Worm (Caenorhabditis elegans) whole organism, L3 larva: Measurements from ENCODE around the gene T12A2.3.
A peak's percentile ranks its signal among the peaks of the same experiment; 100 is the strongest.

Experiments used
- R02D3.7 ChIP-seq: fragments of 150-350 bp; optimal IDR thresholded peaks from 2 replicates; lab custom pipeline; 2014; ENCODE audit warnings: missing biosample characterization, missing genetic modification characterization
- aly-2 ChIP-seq: fragments of 150-350 bp; optimal IDR thresholded peaks from 2 replicates; lab custom pipeline; 2014; ENCODE audit warnings: missing biosample characterization, missing genetic modification characterization
- ceh-9 ChIP-seq: sonication (generic microtip); optimal IDR thresholded peaks from 2 replicates; lab custom pipeline; 2018; ENCODE audit warnings: missing biosample characterization, missing genetic modification characterization
- daf-12 ChIP-seq: fragments of 150-350 bp; optimal IDR thresholded peaks from 2 replicates; lab custom pipeline; 2014; ENCODE audit warnings: missing biosample characterization, missing genetic modification reagents, missing genetic modification characterization
- egl-5 ChIP-seq: fragments of 150-350 bp; optimal IDR thresholded peaks from 2 replicates; lab custom pipeline; 2017; ENCODE audit warnings: missing biosample characterization, missing genetic modification reagents, missing genetic modification characterization, inconsistent platforms
- elt-1 ChIP-seq: fragments of 150-350 bp; optimal IDR thresholded peaks from 2 replicates; lab custom pipeline; 2014; ENCODE audit warnings: missing biosample characterization, missing genetic modification characterization
- elt-2 ChIP-seq: sonication (generic microtip); optimal IDR thresholded peaks from 2 replicates; lab custom pipeline; 2016; ENCODE audit warnings: missing genetic modification reagents, mild to moderate bottlenecking, missing genetic modification characterization, missing compliant biosample characterization
- elt-3 ChIP-seq, 3 experiments: fragments of 150-350 bp in 1 of 3; sonication (generic microtip) in 2 of 3; optimal IDR thresholded peaks; 2 replicates in 2 of 3; 4 replicates in 1 of 3; lab custom pipeline; 2014 to 2017; ENCODE audit warnings: missing biosample characterization in 3 of 3, missing genetic modification characterization in 3 of 3
- eor-1 ChIP-seq, 2 experiments: fragments of 150-350 bp; optimal IDR thresholded peaks; 2 replicates each; lab custom pipeline; 2014 to 2018; ENCODE audit warnings: missing biosample characterization in 2 of 2, missing genetic modification characterization in 2 of 2
- fkh-2 ChIP-seq: fragments of 150-350 bp; optimal IDR thresholded peaks from 2 replicates; lab custom pipeline; 2014; ENCODE audit warnings: missing biosample characterization, missing genetic modification reagents, missing genetic modification characterization
- fos-1 ChIP-seq: fragments of 150-350 bp; optimal IDR thresholded peaks from 2 replicates; lab custom pipeline; 2014; ENCODE audit warnings: missing biosample characterization, missing genetic modification characterization
- hmg-11 ChIP-seq: sonication (generic microtip); optimal IDR thresholded peaks from 2 replicates; lab custom pipeline; 2016; ENCODE audit warnings: missing genetic modification characterization, missing compliant biosample characterization
- jun-1 ChIP-seq: fragments of 150-350 bp; optimal IDR thresholded peaks from 2 replicates; lab custom pipeline; 2014; ENCODE audit warnings: missing biosample characterization, missing genetic modification reagents, missing genetic modification characterization
- lin-39 ChIP-seq: fragments of 150-350 bp; optimal IDR thresholded peaks from 2 replicates; lab custom pipeline; 2018; ENCODE audit warnings: missing biosample characterization, missing genetic modification reagents, missing genetic modification characterization
- lsy-12 ChIP-seq: sonication (generic microtip); optimal IDR thresholded peaks from 2 replicates; lab custom pipeline; 2016; ENCODE audit warnings: mild to moderate bottlenecking, missing genetic modification characterization, missing compliant biosample characterization
- mdl-1 ChIP-seq: fragments of 150-350 bp; optimal IDR thresholded peaks from 2 replicates; lab custom pipeline; 2014; ENCODE audit warnings: missing biosample characterization, missing genetic modification characterization
- mml-1 ChIP-seq: fragments of 150-350 bp; sonication (generic microtip); optimal IDR thresholded peaks from 3 replicates; lab custom pipeline; 2014; ENCODE audit warnings: missing biosample characterization, missing genetic modification characterization
- nfya-1 ChIP-seq: sonication (generic microtip); optimal IDR thresholded peaks from 2 replicates; lab custom pipeline; 2017; ENCODE audit warnings: missing genetic modification characterization, mild to moderate bottlenecking, missing compliant biosample characterization, antibody characterized with exemption, moderate library complexity; ENCODE audit not compliant: insufficient read depth
- nhr-11 ChIP-seq: fragments of 150-350 bp; optimal IDR thresholded peaks from 2 replicates; lab custom pipeline; 2014; ENCODE audit warnings: missing biosample characterization, missing genetic modification characterization
- nhr-12 ChIP-seq: fragments of 150-350 bp; optimal IDR thresholded peaks from 2 replicates; lab custom pipeline; 2014; ENCODE audit warnings: missing biosample characterization, missing genetic modification characterization
- nhr-23 ChIP-seq: fragments of 150-350 bp; optimal IDR thresholded peaks from 2 replicates; lab custom pipeline; 2014; ENCODE audit warnings: missing biosample characterization, missing genetic modification reagents, missing genetic modification characterization
- nhr-237 ChIP-seq: fragments of 150-350 bp; optimal IDR thresholded peaks from 2 replicates; lab custom pipeline; 2014; ENCODE audit warnings: missing biosample characterization, missing genetic modification characterization
- nhr-25 ChIP-seq: sonication (generic microtip); optimal IDR thresholded peaks from 2 replicates; lab custom pipeline; 2017; ENCODE audit warnings: missing biosample characterization, missing genetic modification characterization
- nhr-28 ChIP-seq: fragments of 150-350 bp; optimal IDR thresholded peaks from 2 replicates; lab custom pipeline; 2014; ENCODE audit warnings: missing biosample characterization, missing genetic modification characterization
- nhr-43 ChIP-seq: sonication (generic microtip); optimal IDR thresholded peaks from 2 replicates; lab custom pipeline; 2016; ENCODE audit warnings: mild to moderate bottlenecking, missing genetic modification characterization, missing compliant biosample characterization; ENCODE audit not compliant: poor library complexity, severe bottlenecking
- nhr-77 ChIP-seq: fragments of 150-350 bp; optimal IDR thresholded peaks from 2 replicates; lab custom pipeline; 2014; ENCODE audit warnings: missing biosample characterization, missing genetic modification characterization
- pha-4 ChIP-seq: fragments of 150-350 bp; optimal IDR thresholded peaks from 2 replicates; lab custom pipeline; 2014; ENCODE audit warnings: missing biosample characterization, missing genetic modification reagents, missing genetic modification characterization
- pqm-1 ChIP-seq: fragments of 150-350 bp; optimal IDR thresholded peaks from 2 replicates; lab custom pipeline; 2017; ENCODE audit warnings: missing biosample characterization, missing genetic modification characterization, inconsistent platforms
- skn-1 ChIP-seq: fragments of 150-350 bp; optimal IDR thresholded peaks from 2 replicates; lab custom pipeline; 2014; ENCODE audit warnings: missing biosample characterization, missing genetic modification characterization
- tbx-2 ChIP-seq: sonication (generic microtip); optimal IDR thresholded peaks from 2 replicates; lab custom pipeline; 2016; ENCODE audit warnings: mild to moderate bottlenecking, missing genetic modification characterization, missing compliant biosample characterization
- unc-39 ChIP-seq: sonication (generic microtip); optimal IDR thresholded peaks from 4 replicates; lab custom pipeline; 2017; ENCODE audit warnings: missing biosample characterization, missing genetic modification characterization

T12A2.3 gene

ce11 chrIII:6216833-6217466 lies 23.7 kb upstream of the T12A2.3 start, which contains the start of gene hot-4:
Gene hot-4, plus strand, starts transcription at chrIII:6217416.
- no peak for TF ChIP-seq unc-39 (tag; lab: Kevin White, UChicago)
- no peak for TF ChIP-seq mdl-1 (tag; lab: Kevin White, UChicago)
- TF ChIP-seq mml-1 (tag; lab: Kevin White, UChicago): no peak
- TF ChIP-seq R02D3.7 (tag; lab: Kevin White, UChicago): no peak
- no peak for TF ChIP-seq skn-1 (tag; lab: Kevin White, UChicago)
- no peak for TF ChIP-seq pqm-1 (tag; lab: Kevin White, UChicago)
- no peak for TF ChIP-seq eor-1 (tag; optimal IDR thresholded peaks at IDR 0.05; lab: Kevin White, UChicago)
- TF ChIP-seq hmg-11 (tag; lab: Kevin White, UChicago): no peak
- TF ChIP-seq, all 47 proteins: peak for 0

- TF ChIP-seq hmg-11 (tag; lab: Kevin White, UChicago): no peak
- TF ChIP-seq nhr-12 (tag; lab: Kevin White, UChicago): no peak
- no peak for TF ChIP-seq jun-1
- TF ChIP-seq skn-1 (tag; lab: Kevin White, UChicago): no peak
- no peak for TF ChIP-seq nhr-11
- no peak for TF ChIP-seq nhr-237 (tag; lab: Kevin White, UChicago)
- TF ChIP-seq elt-1 (tag; lab: Kevin White, UChicago): no peak
- TF ChIP-seq lsy-12: no peak
- TF ChIP-seq daf-12 (tag; lab: Kevin White, UChicago): no peak
- no peak for TF ChIP-seq fos-1 (tag; lab: Kevin White, UChicago)
Measured at ce11 chrIII:6221403-6221802, 19.2 kb upstream of the T12A2.3 start.

- TF ChIP-seq tbx-2 (no peak), elt-2 (tag; lab: Kevin White, UChicago) (no peak), nhr-23 (no peak), nhr-77 (tag; lab: Kevin White, UChicago) (no peak), elt-3 (tag; optimal IDR thresholded peaks at IDR 0.05; lab: Kevin White, UChicago) (no peak), aly-2 (tag; lab: Kevin White, UChicago) (no peak), ceh-9 (tag; lab: Kevin White, UChicago) (no peak), mml-1 (tag; lab: Kevin White, UChicago) (no peak), skn-1 (tag; lab: Kevin White, UChicago) (no peak), lsy-12 (no peak), fkh-2 (tag; lab: Kevin White, UChicago) (no peak), egl-5 (tag; lab: Kevin White, UChicago) (no peak), nfya-1 (tag; lab: Kevin White, UChicago) (no peak), nhr-25 (tag; lab: Kevin White, UChicago) (no peak)
Measured at ce11 chrIII:6230870-6231269, 9.8 kb upstream of the T12A2.3 start, which contains the start of gene esyt-2. Gene esyt-2, minus strand, starts transcription at chrIII:6230970.

- TF ChIP-seq jun-1: peak; percentile 33
- peak; percentile 14 for TF ChIP-seq nfya-1 (tag; lab: Kevin White, UChicago)
- no peak for TF ChIP-seq fkh-2 (tag; lab: Kevin White, UChicago)
- TF ChIP-seq nhr-28: no peak
- TF ChIP-seq pha-4 (tag; lab: Kevin White, UChicago): peak; percentile 87
- peak; percentile 4 for TF ChIP-seq nhr-25 (tag; lab: Kevin White, UChicago)
- TF ChIP-seq elt-2 (tag; lab: Kevin White, UChicago): peak; percentile 95
- TF ChIP-seq pqm-1 (tag; lab: Kevin White, UChicago): peak; percentile 94
Measured at ce11 chrIII:6231880-6232279, 8.7 kb upstream of the T12A2.3 start.

ce11 chrIII:6236649-6237048 lies 4.0 kb upstream of the T12A2.3 start, which contains the start of gene T12A2.21:
Gene T12A2.21, minus strand, starts transcription at chrIII:6236749.
- no peak for TF ChIP-seq nhr-43 (tag; lab: Kevin White, UChicago)
- TF ChIP-seq lin-39 (tag; lab: Kevin White, UChicago): no peak
- no peak for TF ChIP-seq nhr-12 (tag; lab: Kevin White, UChicago)
- no peak for TF ChIP-seq tbx-2
- no peak for TF ChIP-seq daf-12 (tag; lab: Kevin White, UChicago)
- TF ChIP-seq, all 47 proteins: peak for 0
